Worm (Caenorhabditis elegans) whole organism, late embryonic: Measurements from ENCODE around the gene str-12.

Source experiments
- ceh-30 ChIP-seq: fragments of 150-350 bp; optimal IDR thresholded peaks from 2 replicates; lab custom pipeline; 2014; ENCODE audit warnings: missing biosample characterization, missing genetic modification characterization
- ceh-31 ChIP-seq: sonication (generic microtip); optimal IDR thresholded peaks from 2 replicates; lab custom pipeline; 2016; ENCODE audit warnings: missing genetic modification characterization, missing compliant biosample characterization
- dve-1 ChIP-seq: sonication (generic microtip); optimal IDR thresholded peaks from 2 replicates; lab custom pipeline; 2017; ENCODE audit warnings: antibody characterized with exemption, mild to moderate bottlenecking, missing genetic modification characterization, missing compliant biosample characterization
- hlh-30 ChIP-seq: sonication (generic microtip); optimal IDR thresholded peaks from 2 replicates; lab custom pipeline; 2017; ENCODE audit warnings: antibody characterized with exemption, missing genetic modification characterization, missing compliant biosample characterization; ENCODE audit not compliant: insufficient read depth
- odd-2 ChIP-seq: sonication (generic microtip); optimal IDR thresholded peaks from 2 replicates; lab custom pipeline; 2017; ENCODE audit warnings: antibody characterized with exemption, mild to moderate bottlenecking, missing genetic modification characterization, missing compliant biosample characterization

DNA sequence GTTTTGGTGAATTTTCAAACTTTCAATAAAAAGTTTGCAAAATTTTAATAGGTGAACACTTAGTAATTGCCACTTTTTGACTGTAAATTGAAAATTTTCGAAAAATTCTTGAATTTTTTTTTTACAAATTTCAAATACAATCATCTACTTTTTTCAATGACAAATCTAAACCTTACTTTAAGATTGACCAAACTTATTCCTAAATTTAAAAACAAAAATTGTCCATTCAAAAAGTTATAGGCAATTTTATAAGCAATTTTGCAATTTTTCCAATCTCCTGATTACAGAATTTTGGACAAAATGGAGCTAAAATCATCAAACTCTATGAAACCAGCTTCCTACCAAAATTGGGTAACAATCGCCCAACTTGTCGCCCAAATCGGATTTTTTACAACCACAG lies 33.9 kb downstream of the str-12 start, which contains the start of gene str-23:
- TF ChIP-seq ceh-30 (tag; lab: Kevin White, UChicago), result no peak
- TF ChIP-seq hlh-30 (tag; lab: Kevin White, UChicago), result no peak
- no peak for TF ChIP-seq dve-1
- TF ChIP-seq ceh-31 (tag; lab: Kevin White, UChicago), result no peak
- no peak for TF ChIP-seq odd-2 (tag; lab: Kevin White, UChicago)
